Fruit fly (Drosophila melanogaster): Measurements from ENCODE around the gene RpL9.

DNA sequence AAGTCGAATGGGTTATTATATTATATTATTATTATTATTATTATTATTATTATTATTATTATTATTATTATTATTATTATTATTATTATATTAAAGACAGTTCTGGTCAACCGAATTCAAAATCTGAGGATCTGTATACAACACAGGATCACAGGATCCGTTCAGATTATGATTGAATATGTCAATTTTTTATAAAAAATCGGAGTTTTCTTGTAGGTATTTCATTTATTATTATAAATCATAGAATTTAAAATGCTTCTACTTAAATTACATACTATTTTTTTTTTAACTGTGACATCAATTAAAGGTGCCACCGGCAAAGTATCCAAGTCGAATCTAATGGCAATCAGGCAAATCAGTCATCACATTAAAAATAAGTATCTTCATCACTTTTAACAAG, 12.7 kb upstream of the RpL9 start, which contains the start of gene CG14913:
- no peak for TF ChIP-seq Xbp1 (GFP tag; optimal IDR thresholded peaks at IDR 0.05)
- no peak for TF ChIP-seq en (GFP tag; optimal IDR thresholded peaks at IDR 0.05)
- TF ChIP-seq B-H1 (GFP tag; IDR thresholded peaks at IDR 0.05): no peak
- no peak for TF ChIP-seq Hand (GFP tag; optimal IDR thresholded peaks at IDR 0.05)
- TF ChIP-seq CG9215 (GFP tag; IDR thresholded peaks at IDR 0.05): no peak
- no peak for TF ChIP-seq pzg (GFP tag; optimal IDR thresholded peaks at IDR 0.05)
- TF ChIP-seq CG15514 (GFP tag; optimal IDR thresholded peaks at IDR 0.05): no peak

Data from whole organism, embryonic.